Fruit fly (Drosophila melanogaster): Measurements from ENCODE around the gene inaF-A.

inaF-A gene

DNA sequence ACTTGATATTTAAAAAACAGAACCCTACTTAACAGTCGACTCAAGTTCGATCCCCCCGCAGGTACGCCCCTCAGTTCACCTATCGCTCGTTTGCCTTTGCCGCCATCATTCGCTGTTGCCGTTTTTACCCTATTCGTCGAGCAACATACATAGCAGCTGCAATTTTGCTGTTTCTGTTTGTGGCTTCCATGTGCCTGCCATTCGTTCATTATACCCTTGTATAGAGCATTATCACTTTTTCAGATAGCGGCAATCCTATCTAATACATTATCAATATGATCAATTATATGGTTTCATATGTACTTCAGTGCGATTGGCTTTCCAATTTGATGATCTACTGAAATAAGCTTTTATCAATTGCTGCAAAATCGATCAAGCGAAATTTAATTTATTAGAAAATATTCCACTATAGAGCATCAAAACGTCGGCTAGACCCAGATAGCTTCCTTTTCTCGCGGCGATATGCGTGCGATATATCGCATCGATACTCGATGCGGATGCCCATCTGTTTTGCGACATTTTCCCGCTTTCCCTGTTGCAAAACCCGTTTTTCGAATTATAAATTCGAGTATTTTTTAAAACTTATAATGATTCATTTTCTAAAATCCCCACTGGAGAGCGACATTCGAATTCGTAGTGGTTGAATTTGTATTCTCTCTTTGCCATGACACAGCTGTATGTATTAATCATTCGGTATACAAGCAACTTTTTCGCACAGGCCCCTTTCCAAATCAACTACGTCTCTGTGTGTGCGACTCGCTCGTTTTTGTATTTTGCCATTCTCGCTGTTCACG, 17.6 kb downstream of the inaF-A start (continued):
- TF ChIP-seq CG7839 (tag; optimal IDR thresholded peaks at IDR 0.05), result peak; percentile 93
- TF ChIP-seq Dbx (GFP tag; IDR thresholded peaks at IDR 0.05), result peak; percentile 84; the same call in 2 of the 3 replicates
- TF ChIP-seq CHES-1-like (GFP tag; optimal IDR thresholded peaks at IDR 0.05), result peak; percentile 88
- TF ChIP-seq TFAM (GFP tag; optimal IDR thresholded peaks at IDR 0.05), result peak; percentile 71
- peak; percentile 88 for TF ChIP-seq Ssrp (tag; optimal IDR thresholded peaks at IDR 0.05)
- peak; percentile 75 for TF ChIP-seq seq (GFP tag; IDR thresholded peaks at IDR 0.05)
- TF ChIP-seq tll (GFP tag; optimal IDR thresholded peaks at IDR 0.05), result no peak

DNA sequence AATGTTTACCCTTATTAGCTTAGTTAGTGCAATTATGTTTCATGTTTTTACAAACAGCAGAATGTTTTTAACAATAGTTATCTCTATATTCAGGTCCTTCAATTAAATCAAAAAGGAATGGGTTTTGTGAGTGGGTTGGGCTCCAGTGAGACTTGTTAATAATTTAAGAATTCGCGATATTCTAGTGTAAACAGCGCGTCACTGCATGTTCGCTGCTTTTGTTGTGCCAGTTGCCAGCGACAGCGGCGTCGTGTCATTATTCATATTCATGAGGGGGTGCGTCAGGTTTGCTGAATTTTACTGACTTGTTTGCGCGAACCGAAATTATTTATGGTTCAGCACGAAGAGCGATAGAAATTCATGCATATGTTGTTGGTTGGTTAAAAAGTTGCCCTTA, 18.4 kb downstream of the inaF-A start, which contains the start of gene Amun:
Gene Amun (minus strand): TSS at position 303 of the 397 bp plus-strand sequence.
- TF ChIP-seq Adf1 (GFP tag; IDR thresholded peaks at IDR 0.05) (no peak), crol (GFP tag; IDR thresholded peaks at IDR 0.05) (no peak), Sox102F (GFP tag; optimal IDR thresholded peaks at IDR 0.05) (peak; percentile 7), CG30403 (GFP tag; optimal IDR thresholded peaks at IDR 0.05) (peak; percentile 50), CG11560 (tag; IDR thresholded peaks at IDR 0.05) (no peak), repo (GFP tag; optimal IDR thresholded peaks at IDR 0.05) (no peak), CG9437 (GFP tag; optimal IDR thresholded peaks at IDR 0.05) (no peak), Oli (tag; optimal IDR thresholded peaks at IDR 0.05) (no peak), CG13287 (GFP tag; IDR thresholded peaks at IDR 0.05; ENCODE audit: partially characterized antibody) (no peak), CG30020 (tag; optimal IDR thresholded peaks at IDR 0.05) (no peak), CG9215 (GFP tag; IDR thresholded peaks at IDR 0.05) (peak; percentile 18; the same call in 1 of the 2 replicates), Awh (GFP tag; IDR thresholded peaks at IDR 0.05) (no peak), pnt (GFP tag; optimal IDR thresholded peaks at IDR 0.05) (no peak), lov (optimal IDR thresholded peaks at IDR 0.05) (no peak), lov (GFP tag; IDR thresholded peaks at IDR 0.05) (no peak), CG4820 (GFP tag; optimal IDR thresholded peaks at IDR 0.05) (peak; percentile 97), jigr1 (GFP tag; IDR thresholded peaks at IDR 0.05) (no peak), Ssrp (tag; optimal IDR thresholded peaks at IDR 0.05) (peak; percentile 21), B-H2 (GFP tag; optimal IDR thresholded peaks at IDR 0.05) (no peak), CG17328 (GFP tag; IDR thresholded peaks at IDR 0.05) (no peak), CG17186 (GFP tag; optimal IDR thresholded peaks at IDR 0.05) (no peak), CG4404 (GFP tag; IDR thresholded peaks at IDR 0.05) (no peak), lbe (GFP tag; optimal IDR thresholded peaks at IDR 0.05) (no peak), D (optimal IDR thresholded peaks at IDR 0.05) (no peak), D (GFP tag; optimal IDR thresholded peaks at IDR 0.05) (no peak), h (optimal IDR thresholded peaks at IDR 0.05) (no peak), ci (GFP tag; IDR thresholded peaks at IDR 0.05) (peak; percentile 15; the same call in 1 of the 3 replicates), gcm (GFP tag; optimal IDR thresholded peaks at IDR 0.05) (no peak), Dip3 (GFP tag; optimal IDR thresholded peaks at IDR 0.05) (peak; percentile 41), CG12744 (GFP tag; optimal IDR thresholded peaks at IDR 0.05) (peak; percentile 35), CG9876 (GFP tag; optimal IDR thresholded peaks at IDR 0.05) (no peak), CG18599 (GFP tag; optimal IDR thresholded peaks at IDR 0.05) (no peak), E2f2 (GFP tag; IDR thresholded peaks at IDR 0.05) (no peak), Trl (optimal IDR thresholded peaks at IDR 0.05) (no peak), Trl (GFP tag; optimal IDR thresholded peaks at IDR 0.05) (no peak), B-H1 (GFP tag; IDR thresholded peaks at IDR 0.05) (peak; percentile 14; the same call in 1 of the 3 replicates), CG2875 (GFP tag; optimal IDR thresholded peaks at IDR 0.05) (no peak), Six4 (GFP tag; optimal IDR thresholded peaks at IDR 0.05) (no peak), Poxn (GFP tag; IDR thresholded peaks at IDR 0.05) (0 out of 2 replicates have a peak, but pooled peaks have one; percentile 17), sisA (GFP tag; IDR thresholded peaks at IDR 0.05) (peak; percentile 5; the same call in 1 of the 2 replicates), CG7357 (GFP tag; IDR thresholded peaks at IDR 0.05) (no peak), crp (GFP tag; optimal IDR thresholded peaks at IDR 0.05) (no peak), H15 (GFP tag; IDR thresholded peaks at IDR 0.05) (0 out of 3 replicates have a peak, but pooled peaks have one; percentile 36), ase (GFP tag; IDR thresholded peaks at IDR 0.05) (no peak)

Data from whole organism, embryonic.